Fruit fly (Drosophila melanogaster) whole organism, embryonic: ENCODE results near the gene Doc2.

Experiments
- Asciz ChIP-seq: fragments of 200-800 bp; sonication (Bioruptor generic); optimal IDR thresholded peaks from 2 replicates; lab custom pipeline; 2017; ENCODE audit warnings: missing biosample characterization, mild to moderate bottlenecking, missing genetic modification characterization, missing genetic modification reagents
- Bdp1 ChIP-seq: fragments of 200-800 bp; sonication (Bioruptor generic); optimal IDR thresholded peaks from 3 replicates; lab custom pipeline; 2016; ENCODE audit warnings: missing biosample characterization, missing genetic modification characterization
- BtbVII ChIP-seq: fragments of 200-800 bp; sonication (Bioruptor generic); optimal IDR thresholded peaks from 3 replicates; lab custom pipeline; 2017; ENCODE audit warnings: missing biosample characterization, mild to moderate bottlenecking, missing genetic modification characterization
- Bteb2 ChIP-seq: fragments of 200-800 bp; sonication (Bioruptor generic); optimal IDR thresholded peaks from 2 replicates; lab custom pipeline; 2016; ENCODE audit warnings: missing biosample characterization, missing genetic modification characterization
- CG11085 ChIP-seq: fragments of 200-800 bp; sonication (Bioruptor generic); IDR thresholded peaks from 2 replicates; pipeline ENCODE4 v1.3.6; 2022; ENCODE audit warnings: missing biosample characterization, missing genetic modification characterization
- CG12391 ChIP-seq: fragments of 200-800 bp; sonication (Bioruptor generic); optimal IDR thresholded peaks from 3 replicates; lab custom pipeline; 2018; ENCODE audit warnings: missing biosample characterization, mild to moderate bottlenecking, missing genetic modification characterization, moderate library complexity
- CG14667 ChIP-seq: fragments of 200-800 bp; sonication (Bioruptor generic); IDR thresholded peaks from 2 replicates; pipeline ENCODE4 v1.3.6; 2022; ENCODE audit warnings: missing biosample characterization, missing genetic modification characterization
- CG14965 ChIP-seq: fragments of 200-800 bp; sonication (Bioruptor generic); optimal IDR thresholded peaks from 2 replicates; lab custom pipeline; 2016; ENCODE audit warnings: missing biosample characterization, missing genetic modification characterization, borderline replicate concordance
- CG15696 ChIP-seq: fragments of 200-800 bp; sonication (Bioruptor generic); optimal IDR thresholded peaks from 2 replicates; lab custom pipeline; 2019; ENCODE audit warnings: missing biosample characterization, mild to moderate bottlenecking, missing genetic modification characterization, moderate library complexity
- CG1603 ChIP-seq: fragments of 200-800 bp; sonication (Bioruptor generic); optimal IDR thresholded peaks from 2 replicates; lab custom pipeline; 2019; ENCODE audit warnings: missing biosample characterization, mild to moderate bottlenecking, missing genetic modification characterization, moderate library complexity
- CG1832 ChIP-seq: fragments of 200-800 bp; sonication (Bioruptor generic); optimal IDR thresholded peaks from 2 replicates; lab custom pipeline; 2017; ENCODE audit warnings: missing biosample characterization, mild to moderate bottlenecking, missing genetic modification characterization, inconsistent platforms
- CG3281 ChIP-seq: fragments of 200-800 bp; sonication (Bioruptor generic); optimal IDR thresholded peaks from 3 replicates; lab custom pipeline; 2017; ENCODE audit warnings: missing biosample characterization, mild to moderate bottlenecking, missing genetic modification characterization
- CG34224 ChIP-seq: fragments of 200-800 bp; sonication (Bioruptor generic); IDR thresholded peaks from 3 replicates; pipeline ENCODE4 v1.3.6; 2022; ENCODE audit warnings: missing biosample characterization, missing genetic modification characterization; ENCODE audit not compliant: partially characterized antibody
- CG4854 ChIP-seq: fragments of 200-800 bp; sonication (Bioruptor generic); optimal IDR thresholded peaks from 2 replicates; lab custom pipeline; 2016; ENCODE audit warnings: missing biosample characterization, missing genetic modification characterization, inconsistent platforms
- CG5245 ChIP-seq: fragments of 200-800 bp; sonication (Bioruptor generic); optimal IDR thresholded peaks from 3 replicates; lab custom pipeline; 2016; ENCODE audit warnings: missing biosample characterization, missing genetic modification characterization
- CG6254 ChIP-seq: fragments of 200-800 bp; sonication (Bioruptor generic); optimal IDR thresholded peaks from 3 replicates; lab custom pipeline; 2017; ENCODE audit warnings: mild to moderate bottlenecking, missing biosample characterization, missing genetic modification reagents, missing genetic modification characterization
- CG6272 ChIP-seq: fragments of 200-800 bp; sonication (Bioruptor generic); IDR thresholded peaks from 2 replicates; pipeline ENCODE4 v1.3.6; 2022; ENCODE audit warnings: missing biosample characterization, missing genetic modification characterization
- CG6765 ChIP-seq: fragments of 200-800 bp; sonication (Bioruptor generic); optimal IDR thresholded peaks from 3 replicates; lab custom pipeline; 2017; ENCODE audit warnings: missing biosample characterization, mild to moderate bottlenecking, missing genetic modification characterization
- CG8290 ChIP-seq, 3 experiments: fragments of 200-800 bp; sonication (Bioruptor generic); optimal IDR thresholded peaks; 2 replicates each; lab custom pipeline; 2016 to 2019; ENCODE audit warnings: missing biosample characterization in 3 of 3, missing genetic modification characterization in 3 of 3, mild to moderate bottlenecking in 2 of 3, moderate library complexity in 1 of 3
- CG8388 ChIP-seq: fragments of 200-800 bp; sonication (Bioruptor generic); optimal IDR thresholded peaks from 2 replicates; lab custom pipeline; 2019; ENCODE audit warnings: missing biosample characterization, mild to moderate bottlenecking, missing genetic modification characterization, moderate library complexity
- CG8924 ChIP-seq: fragments of 200-800 bp; optimal IDR thresholded peaks from 3 replicates; lab custom pipeline; 2019; ENCODE audit warnings: missing biosample characterization, mild to moderate bottlenecking, missing genetic modification characterization, moderate library complexity
- CG9215 ChIP-seq: fragments of 200-800 bp; sonication (Bioruptor generic); IDR thresholded peaks from 2 replicates; pipeline ENCODE4 v1.3.6; 2022; ENCODE audit warnings: missing biosample characterization, missing genetic modification characterization
- CG9876 ChIP-seq: fragments of 200-800 bp; sonication (Bioruptor generic); optimal IDR thresholded peaks from 2 replicates; lab custom pipeline; 2016; ENCODE audit warnings: missing biosample characterization, missing genetic modification characterization
- D19A ChIP-seq: fragments of 200-800 bp; optimal IDR thresholded peaks from 3 replicates; lab custom pipeline; 2019; ENCODE audit warnings: missing biosample characterization, mild to moderate bottlenecking, missing genetic modification characterization, moderate library complexity
- Dll ChIP-seq: fragments of 200-800 bp; sonication (Bioruptor generic); IDR thresholded peaks from 4 replicates; pipeline ENCODE4 v1.3.6; 2022; ENCODE audit warnings: missing biosample characterization, missing genetic modification characterization; ENCODE audit not compliant: partially characterized antibody
- Doc3 ChIP-seq: fragments of 200-800 bp; sonication (Bioruptor generic); IDR thresholded peaks from 3 replicates; pipeline ENCODE4 v1.3.6; 2022; ENCODE audit warnings: missing biosample characterization, missing genetic modification characterization; ENCODE audit not compliant: partially characterized antibody
- Eip74EF ChIP-seq, 2 experiments: fragments of 200-800 bp in 1 of 2; fragments of >200 bp in 1 of 2; sonication (Bioruptor generic) in 1 of 2; optimal IDR thresholded peaks; 2 replicates each; lab custom pipeline; 2017 to 2019; ENCODE audit warnings: missing biosample characterization in 2 of 2, missing genetic modification characterization in 2 of 2, mild to moderate bottlenecking in 1 of 2, moderate library complexity in 1 of 2
- Ets65A ChIP-seq: fragments of 200-800 bp; sonication (Bioruptor generic); peaks from one replicate; lab custom pipeline; 2016; ENCODE audit warnings: missing biosample characterization, missing genetic modification characterization
- Ets97D ChIP-seq: fragments of 200-800 bp; sonication (Bioruptor generic); optimal IDR thresholded peaks from 3 replicates; lab custom pipeline; 2016; ENCODE audit warnings: missing biosample characterization, missing genetic modification characterization
- GATAe ChIP-seq: fragments of 200-800 bp; sonication (Bioruptor generic); conservative IDR thresholded peaks from 2 replicates; pipeline ENCODE4 v1.3.6; 2022; ENCODE audit warnings: missing biosample characterization, missing genetic modification characterization
- NFAT ChIP-seq: fragments of 200-800 bp; sonication (Bioruptor generic); IDR thresholded peaks from 2 replicates; pipeline ENCODE4 v1.3.6; 2022; ENCODE audit warnings: missing biosample characterization, missing genetic modification characterization
- Nf-YC ChIP-seq: fragments of 200-800 bp; optimal IDR thresholded peaks from 3 replicates; lab custom pipeline; 2019; ENCODE audit warnings: missing biosample characterization, mild to moderate bottlenecking, missing genetic modification characterization, moderate library complexity
- Oaz ChIP-seq: fragments of 200-800 bp; sonication (Bioruptor generic); IDR thresholded peaks from 2 replicates; pipeline ENCODE4 v1.3.6; 2022; ENCODE audit warnings: missing biosample characterization, missing genetic modification characterization
- Usf ChIP-seq: fragments of 200-800 bp; sonication (Bioruptor generic); optimal IDR thresholded peaks from 2 replicates; lab custom pipeline; 2017; ENCODE audit warnings: missing genotype, missing biosample characterization, missing genetic modification characterization
- ap ChIP-seq: fragments of 200-800 bp; sonication (Bioruptor generic); IDR thresholded peaks from 2 replicates; pipeline ENCODE4 v1.3.6; 2022; ENCODE audit warnings: missing biosample characterization, missing genetic modification characterization
- cas ChIP-seq: fragments of 200-800 bp; sonication (Bioruptor generic); IDR thresholded peaks from 2 replicates; pipeline ENCODE4 v1.3.6; 2022; ENCODE audit warnings: missing biosample characterization, missing genetic modification characterization
- cato ChIP-seq: fragments of 200-800 bp; sonication (Bioruptor generic); optimal IDR thresholded peaks from 2 replicates; lab custom pipeline; 2016; ENCODE audit warnings: missing biosample characterization, missing genetic modification characterization, borderline replicate concordance
- crc ChIP-seq: fragments of 200-800 bp; sonication (Bioruptor generic); optimal IDR thresholded peaks from 2 replicates; lab custom pipeline; 2016; ENCODE audit warnings: missing biosample characterization, missing genetic modification characterization
- dati ChIP-seq: fragments of 200-800 bp; sonication (Bioruptor generic); IDR thresholded peaks from 2 replicates; pipeline ENCODE4 v1.3.6; 2022; ENCODE audit warnings: missing biosample characterization, missing genetic modification characterization
- dimm ChIP-seq: fragments of 200-800 bp; sonication (Bioruptor generic); IDR thresholded peaks from 2 replicates; pipeline ENCODE4 v1.3.6; 2022; ENCODE audit warnings: missing biosample characterization, missing genetic modification characterization
- inv ChIP-seq: fragments of 200-800 bp; sonication (Bioruptor generic); IDR thresholded peaks from 2 replicates; pipeline ENCODE4 v1.3.6; 2022; ENCODE audit warnings: missing biosample characterization, missing genetic modification characterization; ENCODE audit not compliant: partially characterized antibody
- lbe ChIP-seq: fragments of 200-800 bp; sonication (Bioruptor generic); optimal IDR thresholded peaks from 2 replicates; lab custom pipeline; 2016; ENCODE audit warnings: missing biosample characterization, mild to moderate bottlenecking, missing genetic modification characterization
- pan ChIP-seq, 4 experiments: fragments of >200 bp in 3 of 4; fragments of 200-800 bp in 1 of 4; sonication (Bioruptor generic) in 1 of 4; optimal IDR thresholded peaks in 3 of 4; IDR thresholded peaks in 1 of 4; 2 replicates each; pipeline versions ENCODE4 v1.3.6 to Lab custom; 2017 to 2022; ENCODE audit warnings: missing biosample characterization in 2 of 4, missing genetic modification characterization in 2 of 4, mixed read lengths in 1 of 4
- pho ChIP-seq: fragments of 200-800 bp; sonication (Bioruptor generic); optimal IDR thresholded peaks from 2 replicates; lab custom pipeline; 2016; ENCODE audit warnings: missing biosample characterization, missing genetic modification characterization
- ro ChIP-seq: fragments of 200-800 bp; sonication (Bioruptor generic); IDR thresholded peaks from 2 replicates; pipeline ENCODE4 v1.3.6; 2022; ENCODE audit warnings: missing biosample characterization, missing genetic modification characterization
- salm ChIP-seq: fragments of 200-800 bp; sonication (Bioruptor generic); optimal IDR thresholded peaks from 2 replicates; lab custom pipeline; 2018; ENCODE audit warnings: missing biosample characterization, mild to moderate bottlenecking, missing genetic modification characterization
- seq ChIP-seq: fragments of 200-800 bp; sonication (Bioruptor generic); IDR thresholded peaks from 2 replicates; pipeline ENCODE4 v1.3.6; 2022; ENCODE audit warnings: missing biosample characterization, missing genetic modification characterization
- sug ChIP-seq: fragments of 200-800 bp; optimal IDR thresholded peaks from 2 replicates; lab custom pipeline; 2019; ENCODE audit warnings: missing biosample characterization, mild to moderate bottlenecking, missing genetic modification characterization, moderate library complexity
- vvl ChIP-seq: fragments of 200-800 bp; sonication (Bioruptor generic); IDR thresholded peaks from 2 replicates; pipeline ENCODE4 v1.3.6; 2022; ENCODE audit warnings: missing biosample characterization, missing genetic modification characterization

Gene Doc2

dm6 chr3L:8996173-8996767 lies 22.8 kb downstream of the Doc2 start (continued):
- TF ChIP-seq CG9215, result no peak
- TF ChIP-seq D19A (tag; lab: Kevin White, UChicago), result peak; percentile 50
- TF ChIP-seq Ets97D (GFP tag; lab: Kevin White, UChicago), result peak; percentile 31
- TF ChIP-seq CG6272 (GFP tag; lab: Robert Waterston, UW), result 0 out of 2 replicates have a peak, but pooled peaks have one; percentile 42
- no peak for TF ChIP-seq Eip74EF (GFP tag; optimal IDR thresholded peaks at IDR 0.05; lab: Kevin White, UChicago)
- peak; percentile 57 for TF ChIP-seq seq
- TF ChIP-seq vvl, result peak; percentile 84
- peak; percentile 61 for TF ChIP-seq CG6254
- TF ChIP-seq ap, result peak; percentile 45
- TF ChIP-seq crc (GFP tag; lab: Kevin White, UChicago), result no peak
- TF ChIP-seq CG12391, result peak; percentile 75
- TF ChIP-seq CG6765 (GFP tag; lab: Kevin White, UChicago), result no peak
- no peak for TF ChIP-seq CG1832 (GFP tag; lab: Kevin White, UChicago)
- peak; percentile 80 for TF ChIP-seq lbe (GFP tag; lab: Kevin White, UChicago)
- no peak for TF ChIP-seq CG8388 (GFP tag; lab: Kevin White, UChicago)
- peak; percentile 51 for TF ChIP-seq CG8924 (tag; lab: Kevin White, UChicago)
- TF ChIP-seq Doc3 (GFP tag; lab: Robert Waterston, UW), result no peak
- no peak for TF ChIP-seq pan (optimal IDR thresholded peaks at IDR 0.05; lab: Kevin White, UChicago)
- TF ChIP-seq pan (GFP tag; optimal IDR thresholded peaks at IDR 0.05 in 1 of 2, IDR thresholded peaks at IDR 0.05 in 1 of 2), result peak in 1 of 2 experiments; percentile 78
- peak; percentile 52 for TF ChIP-seq pho
- no peak for TF ChIP-seq Bteb2 (GFP tag; lab: Kevin White, UChicago)
- peak; percentile 51; the same call in 1 of the 2 replicates for TF ChIP-seq dimm (GFP tag; lab: Robert Waterston, UW)
- TF ChIP-seq Dll (GFP tag; lab: Robert Waterston, UW), result no peak
- no peak for TF ChIP-seq CG4854 (GFP tag; lab: Kevin White, UChicago)
- TF ChIP-seq CG15696 (tag; lab: Kevin White, UChicago), result no peak
- TF ChIP-seq Usf (GFP tag; lab: Kevin White, UChicago), result peak; percentile 3
- TF ChIP-seq dati, result 0 out of 2 replicates have a peak, but pooled peaks have one; percentile 3
- TF ChIP-seq Asciz (GFP tag; lab: Kevin White, UChicago), result peak; percentile 61
- TF ChIP-seq cas (GFP tag; lab: Robert Waterston, UW), result no peak
- TF ChIP-seq CG3281 (GFP tag; lab: Kevin White, UChicago), result no peak
- no peak for TF ChIP-seq Oaz (GFP tag; lab: Robert Waterston, UW)
- TF ChIP-seq Bdp1 (GFP tag; lab: Kevin White, UChicago), result no peak
- TF ChIP-seq Ets65A (GFP tag; lab: Kevin White, UChicago), result peak; percentile 51
- TF ChIP-seq Nf-YC, result no peak
- no peak for TF ChIP-seq GATAe (GFP tag; lab: Robert Waterston, UW)
- no peak for TF ChIP-seq ro (GFP tag; lab: Robert Waterston, UW)
- TF ChIP-seq CG5245 (GFP tag; lab: Kevin White, UChicago), result peak; percentile 47
- no peak for TF ChIP-seq inv
- peak; percentile 61 for TF ChIP-seq CG14667 (GFP tag; lab: Robert Waterston, UW)
- TF ChIP-seq CG14965, result no peak
- no peak for TF ChIP-seq NFAT (GFP tag; lab: Robert Waterston, UW)
- TF ChIP-seq cato, result peak; percentile 24
- 0 out of 2 replicates have a peak, but pooled peaks have one; percentile 44 for TF ChIP-seq CG11085 (GFP tag; lab: Robert Waterston, UW)
- TF ChIP-seq salm (tag; lab: Kevin White, UChicago), result peak; percentile 34
- TF ChIP-seq CG9876 (GFP tag; lab: Kevin White, UChicago), result no peak
- no peak for TF ChIP-seq sug (tag; lab: Kevin White, UChicago)
- no peak for TF ChIP-seq BtbVII
- no peak for TF ChIP-seq CG8290 (GFP tag; optimal IDR thresholded peaks at IDR 0.05; lab: Kevin White, UChicago)
- TF ChIP-seq CG8290 (tag; optimal IDR thresholded peaks at IDR 0.05; lab: Kevin White, UChicago), result no peak
- no peak for TF ChIP-seq CG34224 (GFP tag; lab: Robert Waterston, UW)
- peak; percentile 73 for TF ChIP-seq CG1603 (tag; lab: Kevin White, UChicago)
